Worm (Caenorhabditis elegans) whole organism, L4/young adult: ENCODE results near the gene chpf-2.

ENCODE experiments used
- W03F9.2 ChIP-seq: fragments of 150-350 bp; optimal IDR thresholded peaks from 2 replicates; lab custom pipeline; 2014; ENCODE audit warnings: missing biosample characterization, missing genetic modification characterization
- dao-5 ChIP-seq: sonication (generic microtip); optimal IDR thresholded peaks from 2 replicates; lab custom pipeline; 2016; ENCODE audit warnings: missing genotype, missing genetic modification characterization, moderate library complexity, missing compliant biosample characterization
- him-1 ChIP-seq: sonication (generic microtip); optimal IDR thresholded peaks from 2 replicates; lab custom pipeline; 2016; ENCODE audit warnings: missing genotype, missing genetic modification reagents, missing genetic modification characterization, missing compliant biosample characterization

DNA sequence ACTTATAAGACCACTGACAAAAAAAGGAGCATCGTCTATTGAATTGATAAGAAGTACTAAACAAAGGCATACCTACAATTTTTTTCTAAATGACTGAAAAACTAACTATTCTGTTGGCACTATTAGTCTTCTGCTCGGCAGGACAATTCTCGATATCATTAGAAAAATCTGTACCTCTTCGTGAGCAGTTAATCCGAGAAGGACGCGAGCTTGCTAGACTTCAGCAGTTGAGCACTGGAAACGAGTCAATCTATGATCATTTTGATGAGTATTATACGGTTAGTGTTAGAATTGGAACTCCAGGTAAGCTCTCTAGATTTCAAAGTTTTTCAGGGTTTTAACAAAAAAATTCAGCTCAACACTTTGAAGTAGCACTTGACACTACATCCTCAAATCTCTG is 11.0 kb downstream of the chpf-2 start, which contains the start of gene asp-7:
- TF ChIP-seq W03F9.2 (tag; lab: Kevin White, UChicago) (no peak), him-1 (tag; lab: Kevin White, UChicago) (no peak), dao-5 (tag; lab: Kevin White, UChicago) (no peak)
